Fruit fly (Drosophila melanogaster) S2 (cell line): ENCODE results near the gene CG9933.

Experiments
- CG8478 ChIP-seq: fragments of >200 bp; optimal IDR thresholded peaks from 2 replicates; lab custom pipeline; 2018
- CTCF ChIP-seq, 2 experiments: fragments of >200 bp; optimal IDR thresholded peaks; 2 replicates each; lab custom pipeline; 2018

dm6 chr2L:13060037-13060537 lies 39.0 kb upstream of the CG9933 start, which contains the start of gene CG9932:
- TF ChIP-seq CTCF (optimal IDR thresholded peaks at IDR 0.05; lab: Kevin White, UChicago), result no peak
- no peak for TF ChIP-seq CG8478 (lab: Kevin White, UChicago)
